Worm (Caenorhabditis elegans): ENCODE results near the gene tub-1.

The tub-1 gene

ce11 chrII:8144543-8144942 is 12.2 kb downstream of the tub-1 start, which contains the start of gene F10B5.2 (continued):
- TF ChIP-seq madf-9 (GFP tag; conservative IDR thresholded peaks at IDR 0.05) = no peak
- no peak for TF ChIP-seq hif-1 (tag; optimal IDR thresholded peaks at IDR 0.05)
- TF ChIP-seq D1046.2 (GFP tag; IDR thresholded peaks at IDR 0.05) = no peak
- TF ChIP-seq Y5F2A.4 (GFP tag; optimal IDR thresholded peaks at IDR 0.05) = no peak
- TF ChIP-seq lin-29 (GFP tag; IDR thresholded peaks at IDR 0.05) = no peak
- TF ChIP-seq zfp-2 (tag; optimal IDR thresholded peaks at IDR 0.05) = no peak
- peak; percentile 61 for TF ChIP-seq F49E8.2 (tag; optimal IDR thresholded peaks at IDR 0.05; ENCODE audit: borderline replicate concordance)
- no peak for TF ChIP-seq mxl-3 (GFP tag; optimal IDR thresholded peaks at IDR 0.05)
- peak; percentile 8 for TF ChIP-seq unc-130 (GFP tag; optimal IDR thresholded peaks at IDR 0.05)

- TF ChIP-seq D1046.2 (GFP tag; IDR thresholded peaks at IDR 0.05) (no peak), lsy-2 (tag; optimal IDR thresholded peaks at IDR 0.05) (peak in 1 of 2 experiments; percentile 97), attf-4 (tag; optimal IDR thresholded peaks at IDR 0.05) (no peak), jun-1 (tag; optimal IDR thresholded peaks at IDR 0.05) (no peak), mxl-3 (GFP tag; optimal IDR thresholded peaks at IDR 0.05) (no peak), hlh-30 (tag; optimal IDR thresholded peaks at IDR 0.05; ENCODE audit: insufficient read depth) (peak; percentile 51), ZK546.5 (tag; optimal IDR thresholded peaks at IDR 0.05) (no peak), nhr-102 (tag; optimal IDR thresholded peaks at IDR 0.05) (no peak), zip-11 (GFP tag; IDR thresholded peaks at IDR 0.05) (no peak), R02D3.7 (tag; optimal IDR thresholded peaks at IDR 0.05) (no peak), zip-2 (tag; optimal IDR thresholded peaks at IDR 0.05) (no peak), duxl-1 (tag; optimal IDR thresholded peaks at IDR 0.05; ENCODE audit: poor library complexity) (no peak), nhr-10 (tag; optimal IDR thresholded peaks at IDR 0.05) (no peak), ceh-82 (tag; optimal IDR thresholded peaks at IDR 0.05) (no peak), Y105C5A.15 (GFP tag; IDR thresholded peaks at IDR 0.05) (no peak), hlh-11 (tag; optimal IDR thresholded peaks at IDR 0.05) (no peak), F44E2.7 (GFP tag; IDR thresholded peaks at IDR 0.05) (no peak), nhr-42 (GFP tag; IDR thresholded peaks at IDR 0.05) (no peak), Y5F2A.4 (GFP tag; optimal IDR thresholded peaks at IDR 0.05) (no peak), ces-1 (GFP tag; optimal IDR thresholded peaks at IDR 0.05) (no peak), mes-2 (tag; optimal IDR thresholded peaks at IDR 0.05; ENCODE audit: poor library complexity, severe bottlenecking) (peak; percentile 69), zag-1 (tag; optimal IDR thresholded peaks at IDR 0.05) (no peak), lir-3 (tag; optimal IDR thresholded peaks at IDR 0.05) (no peak), ceh-28 (tag; optimal IDR thresholded peaks at IDR 0.05) (no peak), nhr-11 (tag; optimal IDR thresholded peaks at IDR 0.05) (no peak), nhr-28 (tag; optimal IDR thresholded peaks at IDR 0.05) (peak; percentile 7), daf-8 (GFP tag; IDR thresholded peaks at IDR 0.05) (no peak), lin-38 (GFP tag; IDR thresholded peaks at IDR 0.05) (peak; percentile 58), nhr-6 (tag; optimal IDR thresholded peaks at IDR 0.05) (peak; percentile 10), snpc-4 (tag; optimal IDR thresholded peaks at IDR 0.05) (no peak), dve-1 (tag; optimal IDR thresholded peaks at IDR 0.05; ENCODE audit: insufficient read depth) (peak; percentile 20), madf-9 (GFP tag; conservative IDR thresholded peaks at IDR 0.05) (no peak), nhr-48 (tag; optimal IDR thresholded peaks at IDR 0.05) (no peak), madf-5 (GFP tag; IDR thresholded peaks at IDR 0.05) (no peak), snpc-1.2 (GFP tag; IDR thresholded peaks at IDR 0.05) (no peak), unc-39 (tag; optimal IDR thresholded peaks at IDR 0.05) (no peak), arid-1 (GFP tag; conservative IDR thresholded peaks at IDR 0.05) (no peak), pqm-1 (tag; optimal IDR thresholded peaks at IDR 0.05) (no peak), F10B5.3 (tag; optimal IDR thresholded peaks at IDR 0.05) (no peak), ceh-32 (tag; optimal IDR thresholded peaks at IDR 0.05; ENCODE audit: poor library complexity) (no peak), nhr-111 (GFP tag; optimal IDR thresholded peaks at IDR 0.05) (no peak), egl-27 (tag; optimal IDR thresholded peaks at IDR 0.05) (no peak), vab-7 (GFP tag; IDR thresholded peaks at IDR 0.05) (no peak), ztf-7 (tag; optimal IDR thresholded peaks at IDR 0.05) (no peak)
These were observed 13.3 kb downstream of the tub-1 start, which contains the start of the genes ints-11 and rpl-10 for ce11 chrII:8143278-8143931. TSS of gene ints-11 (minus strand) at chrII:8143478. TSS of gene rpl-10 (plus strand) at chrII:8143881.

All from whole organism, L4 larva.